Fruit fly (Drosophila melanogaster) whole organism, embryonic: ENCODE measurements around the gene CG31219.

Source experiments
- B-H2 ChIP-seq: fragments of 200-800 bp; sonication (Bioruptor generic); optimal IDR thresholded peaks from 2 replicates; lab custom pipeline; 2018; ENCODE audit warnings: missing biosample characterization, mild to moderate bottlenecking, missing genetic modification characterization
- CG10147 ChIP-seq: fragments of 200-800 bp; sonication (Bioruptor generic); optimal IDR thresholded peaks from 2 replicates; lab custom pipeline; 2019; ENCODE audit warnings: missing biosample characterization, mild to moderate bottlenecking, missing genetic modification characterization, moderate library complexity
- CG10366 ChIP-seq: fragments of 200-800 bp; sonication (Bioruptor generic); IDR thresholded peaks from 2 replicates; pipeline ENCODE4 v1.3.6; 2022; ENCODE audit warnings: missing biosample characterization, missing genetic modification characterization
- CG10462 ChIP-seq: fragments of 200-800 bp; sonication (Bioruptor generic); optimal IDR thresholded peaks from 2 replicates; lab custom pipeline; 2016; ENCODE audit warnings: missing biosample characterization, missing genetic modification characterization
- CG10654 ChIP-seq: fragments of 200-800 bp; sonication (Bioruptor generic); optimal IDR thresholded peaks from 2 replicates; lab custom pipeline; 2016; ENCODE audit warnings: missing biosample characterization, missing genetic modification characterization
- CG11504 ChIP-seq: fragments of 200-800 bp; sonication (Bioruptor generic); optimal IDR thresholded peaks from 3 replicates; lab custom pipeline; 2019; ENCODE audit warnings: missing biosample characterization, mild to moderate bottlenecking, missing genetic modification characterization, moderate library complexity
- CG11696 ChIP-seq: fragments of 200-800 bp; sonication (Bioruptor generic); IDR thresholded peaks from 2 replicates; pipeline ENCODE4 v1.3.6; 2022; ENCODE audit warnings: missing biosample characterization, missing genetic modification characterization
- CG17568 ChIP-seq: fragments of 200-800 bp; sonication (Bioruptor generic); optimal IDR thresholded peaks from 2 replicates; lab custom pipeline; 2018; ENCODE audit warnings: missing biosample characterization, mild to moderate bottlenecking, missing genetic modification characterization, moderate library complexity
- CG18476 ChIP-seq: fragments of 200-800 bp; sonication (Bioruptor generic); optimal IDR thresholded peaks from 2 replicates; lab custom pipeline; 2016; ENCODE audit warnings: missing biosample characterization, mild to moderate bottlenecking, missing genetic modification characterization
- CG2120 ChIP-seq: fragments of 200-800 bp; sonication (Bioruptor generic); optimal IDR thresholded peaks from 3 replicates; lab custom pipeline; 2016; ENCODE audit warnings: missing biosample characterization, missing genetic modification characterization
- CG7357 ChIP-seq: fragments of 200-800 bp; sonication (Bioruptor generic); IDR thresholded peaks from 3 replicates; pipeline ENCODE4 v1.3.6; 2022; ENCODE audit warnings: missing biosample characterization, missing genetic modification characterization
- CG7372 ChIP-seq: fragments of 200-800 bp; sonication (Bioruptor generic); IDR thresholded peaks from 2 replicates; pipeline ENCODE4 v1.3.6; 2022; ENCODE audit warnings: missing biosample characterization, missing genetic modification characterization
- CG7556 ChIP-seq: fragments of 200-800 bp; sonication (Bioruptor generic); optimal IDR thresholded peaks from 2 replicates; lab custom pipeline; 2017; ENCODE audit warnings: missing biosample characterization, mild to moderate bottlenecking, missing genetic modification characterization
- Fer1 ChIP-seq: fragments of 200-800 bp; sonication (Bioruptor generic); optimal IDR thresholded peaks from 2 replicates; lab custom pipeline; 2017; ENCODE audit warnings: missing biosample characterization, mild to moderate bottlenecking, missing genetic modification characterization
- H2.0 ChIP-seq: fragments of 200-800 bp; sonication (Bioruptor generic); IDR thresholded peaks from 2 replicates; pipeline ENCODE4 v1.3.6; 2022; ENCODE audit warnings: missing biosample characterization, missing genetic modification characterization
- Hey ChIP-seq: fragments of 200-800 bp; sonication (Bioruptor generic); optimal IDR thresholded peaks from 3 replicates; lab custom pipeline; 2018; ENCODE audit warnings: missing biosample characterization, mild to moderate bottlenecking, missing genetic modification characterization
- Hr3 ChIP-seq: fragments of 200-800 bp; sonication (Bioruptor generic); optimal IDR thresholded peaks from 3 replicates; lab custom pipeline; 2016; ENCODE audit warnings: missing biosample characterization, missing genetic modification characterization
- Nf-YA ChIP-seq: fragments of 200-800 bp; sonication (Bioruptor generic); IDR thresholded peaks from 2 replicates; pipeline ENCODE4 v1.3.6; 2022; ENCODE audit warnings: missing biosample characterization, missing genetic modification characterization
- Scr ChIP-seq: fragments of 200-800 bp; sonication (Bioruptor generic); IDR thresholded peaks from 2 replicates; pipeline ENCODE4 v1.3.6; 2022; ENCODE audit warnings: missing biosample characterization, missing genetic modification characterization; ENCODE audit not compliant: partially characterized antibody
- Spps ChIP-seq: fragments of 200-800 bp; sonication (Bioruptor generic); optimal IDR thresholded peaks from 2 replicates; lab custom pipeline; 2018; ENCODE audit warnings: missing biosample characterization, mild to moderate bottlenecking, missing genetic modification characterization
- al ChIP-seq: fragments of 200-800 bp; sonication (Bioruptor generic); IDR thresholded peaks from 2 replicates; pipeline ENCODE4 v1.3.6; 2022; ENCODE audit warnings: missing biosample characterization, missing genetic modification characterization
- az2 ChIP-seq: fragments of 200-800 bp; sonication (Bioruptor generic); optimal IDR thresholded peaks from 3 replicates; lab custom pipeline; 2016; ENCODE audit warnings: missing biosample characterization, missing genetic modification characterization
- dmrt11E ChIP-seq: fragments of 200-800 bp; sonication (Bioruptor generic); optimal IDR thresholded peaks from 3 replicates; lab custom pipeline; 2018; ENCODE audit warnings: missing biosample characterization, mild to moderate bottlenecking, missing genetic modification characterization, moderate library complexity
- ems ChIP-seq: fragments of 200-800 bp; sonication (Bioruptor generic); optimal IDR thresholded peaks from 3 replicates; lab custom pipeline; 2016; ENCODE audit warnings: missing biosample characterization, missing genetic modification characterization
- ham ChIP-seq: fragments of 200-800 bp; sonication (Bioruptor generic); IDR thresholded peaks from 2 replicates; pipeline ENCODE4 v1.3.6; 2022; ENCODE audit warnings: missing biosample characterization, missing genetic modification characterization
- kay ChIP-seq: fragments of 200-800 bp; sonication (Bioruptor generic); optimal IDR thresholded peaks from 2 replicates; lab custom pipeline; 2016; ENCODE audit warnings: missing biosample characterization, missing genetic modification characterization
- lbe ChIP-seq: fragments of 200-800 bp; sonication (Bioruptor generic); optimal IDR thresholded peaks from 2 replicates; lab custom pipeline; 2016; ENCODE audit warnings: missing biosample characterization, mild to moderate bottlenecking, missing genetic modification characterization
- nerfin-2 ChIP-seq: fragments of 200-800 bp; sonication (Bioruptor generic); IDR thresholded peaks from 2 replicates; pipeline ENCODE4 v1.3.6; 2022; ENCODE audit warnings: missing biosample characterization, missing genetic modification characterization; ENCODE audit not compliant: partially characterized antibody
- sc ChIP-seq, 3 experiments: fragments of >200 bp in 2 of 3; fragments of 200-800 bp in 1 of 3; sonication (Bioruptor generic) in 1 of 3; optimal IDR thresholded peaks; 2 replicates in 2 of 3; 3 replicates in 1 of 3; lab custom pipeline; 2017; ENCODE audit warnings: mild to moderate bottlenecking in 1 of 3, missing biosample characterization in 1 of 3, missing genetic modification characterization in 1 of 3, missing genetic modification reagents in 1 of 3
- schlank ChIP-seq: fragments of 200-800 bp; sonication (Bioruptor generic); optimal IDR thresholded peaks from 2 replicates; lab custom pipeline; 2018; ENCODE audit warnings: missing biosample characterization, mild to moderate bottlenecking, missing genetic modification characterization
- slp2 ChIP-seq: fragments of 200-800 bp; sonication (Bioruptor generic); optimal IDR thresholded peaks from 2 replicates; lab custom pipeline; 2016; ENCODE audit warnings: missing biosample characterization, missing genetic modification characterization
- ttk ChIP-seq: fragments of 200-800 bp; sonication (Bioruptor generic); IDR thresholded peaks from 2 replicates; pipeline ENCODE4 v2.1.2; 2022; ENCODE audit warnings: missing biosample characterization, missing genetic modification characterization
- vvl ChIP-seq: fragments of 200-800 bp; sonication (Bioruptor generic); IDR thresholded peaks from 2 replicates; pipeline ENCODE4 v1.3.6; 2022; ENCODE audit warnings: missing biosample characterization, missing genetic modification characterization
- wdn ChIP-seq: fragments of 200-800 bp; sonication (Bioruptor generic); IDR thresholded peaks from 2 replicates; pipeline ENCODE4 v1.3.6; 2022; ENCODE audit warnings: missing biosample characterization, missing genetic modification characterization
- zen2 ChIP-seq: fragments of 200-800 bp; sonication (Bioruptor generic); IDR thresholded peaks from 3 replicates; pipeline ENCODE4 v1.3.6; 2022; ENCODE audit warnings: missing biosample characterization, missing genetic modification characterization; ENCODE audit not compliant: partially characterized antibody
- zf30C ChIP-seq: fragments of 200-800 bp; sonication (Bioruptor generic); optimal IDR thresholded peaks from 3 replicates; lab custom pipeline; 2018; ENCODE audit warnings: missing biosample characterization, mild to moderate bottlenecking, missing genetic modification characterization

Gene CG31219

DNA sequence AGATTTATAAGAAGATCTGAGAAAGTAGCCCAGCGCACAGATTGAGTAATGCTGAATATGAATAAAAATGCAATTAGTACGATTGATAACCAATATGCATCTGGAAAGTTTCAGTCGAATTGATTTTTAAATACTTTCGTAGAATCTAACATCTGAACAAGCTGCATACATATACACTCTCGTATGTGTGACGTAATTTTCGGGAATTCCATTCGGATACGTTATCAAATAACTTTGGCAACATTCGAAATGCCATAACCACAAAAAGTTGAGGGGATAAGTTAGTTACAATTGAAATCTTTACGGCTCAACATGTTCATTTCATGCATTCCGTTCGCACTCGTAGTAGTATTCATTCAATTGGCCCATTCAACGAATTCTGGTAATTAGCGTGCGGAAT, at the start of gene CG31219:
CG31219 (plus strand) TSS at position 301 of the 400 bp plus-strand sequence.
- TF ChIP-seq CG10366 (GFP tag; lab: Robert Waterston, UW) (no peak), Hr3 (GFP tag; lab: Kevin White, UChicago) (no peak), Hey (tag; lab: Kevin White, UChicago) (no peak), CG11696 (GFP tag; lab: Robert Waterston, UW) (no peak), B-H2 (GFP tag; lab: Kevin White, UChicago) (no peak), zen2 (GFP tag; lab: Robert Waterston, UW) (no peak), CG17568 (GFP tag; lab: Kevin White, UChicago) (no peak), CG7372 (GFP tag; lab: Robert Waterston, UW) (no peak), ham (GFP tag; lab: Robert Waterston, UW) (no peak), ems (GFP tag; lab: Kevin White, UChicago) (no peak), zf30C (GFP tag; lab: Kevin White, UChicago) (no peak), Spps (tag; lab: Kevin White, UChicago) (no peak)

DNA sequence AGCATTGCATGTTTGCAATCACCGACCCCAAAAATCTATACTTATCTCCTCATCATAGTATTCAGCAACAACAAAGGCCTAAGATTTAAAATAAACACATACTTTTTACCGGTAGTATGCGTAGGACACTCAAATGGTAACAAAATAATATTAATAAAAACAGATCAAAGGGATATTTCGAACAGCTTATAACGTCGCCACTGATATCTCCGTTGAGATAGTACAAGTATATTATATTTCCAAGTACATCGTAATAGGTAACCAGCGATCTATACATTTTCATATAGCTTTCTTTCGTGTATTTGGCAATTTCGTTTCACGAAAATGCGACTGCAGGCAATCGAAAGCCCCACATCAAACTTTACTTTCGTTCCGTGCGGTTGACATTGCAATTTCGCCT, 47.8 kb upstream of the CG31219 start, which contains the start of gene CG7342:
CG7342 (plus strand) TSS at position 380 of the 400 bp plus-strand sequence.
- TF ChIP-seq al (GFP tag; lab: Robert Waterston, UW) (no peak), lbe (peak; percentile 53)
- TF ChIP-seq, all 482 proteins: peak for 1

DNA sequence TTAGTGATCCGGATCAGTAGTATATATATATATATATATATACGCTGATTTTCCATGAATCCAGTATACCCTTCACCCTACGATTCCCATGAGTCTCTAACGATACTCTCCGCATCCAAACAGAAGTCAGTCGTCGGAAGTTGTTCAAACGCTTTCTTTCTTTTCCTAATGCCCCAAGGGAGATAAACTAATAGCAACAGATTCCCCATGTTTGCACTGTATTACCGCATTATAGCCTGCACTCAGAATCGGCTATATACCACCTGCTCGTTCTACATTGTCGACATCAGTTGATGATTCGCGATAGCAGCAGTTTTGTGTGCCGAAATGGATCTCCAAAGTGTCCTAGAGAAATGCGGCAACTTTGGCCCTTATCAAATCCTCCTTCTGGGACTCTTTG, 43.9 kb upstream of the CG31219 start, which contains the start of gene CG17751:
CG17751 (plus strand) TSS at position 301 of the 400 bp plus-strand sequence.
- TF ChIP-seq Fer1 (GFP tag; lab: Kevin White, UChicago) (no peak), Nf-YA (GFP tag; lab: Robert Waterston, UW) (0 out of 2 replicates have a peak, but pooled peaks have one; percentile 14), CG11504 (tag; lab: Kevin White, UChicago) (no peak), CG7556 (GFP tag; lab: Kevin White, UChicago) (no peak), slp2 (GFP tag; lab: Kevin White, UChicago) (no peak)

DNA sequence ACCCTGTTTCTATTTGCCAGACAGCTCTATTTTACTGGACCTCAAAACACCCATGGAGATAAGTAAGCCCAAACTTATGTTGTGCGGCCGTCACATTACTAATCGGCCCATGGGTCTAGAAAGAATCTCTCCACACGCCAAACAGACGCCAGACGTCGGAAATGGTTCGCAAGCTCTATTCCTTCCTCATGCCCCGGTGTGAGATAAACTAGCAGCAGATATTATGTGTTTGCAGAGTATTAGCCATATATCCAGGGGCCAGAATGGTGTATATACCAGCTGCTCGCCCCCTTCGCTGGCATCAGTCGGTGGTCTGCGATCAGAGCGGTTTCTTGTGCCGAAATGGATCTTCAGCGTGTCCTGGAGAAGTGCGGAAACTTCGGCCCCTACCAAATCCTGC, 40.9 kb upstream of the CG31219 start, which contains the start of gene CG17752:
CG17752 (plus strand) TSS at position 301 of the 400 bp plus-strand sequence.
- TF ChIP-seq CG18476 (GFP tag; lab: Kevin White, UChicago) (no peak), az2 (GFP tag; lab: Kevin White, UChicago) (no peak), CG10654 (GFP tag; lab: Kevin White, UChicago) (no peak), wdn (GFP tag; lab: Robert Waterston, UW) (no peak), CG7357 (no peak), CG2120 (GFP tag; lab: Kevin White, UChicago) (no peak), sc (optimal IDR thresholded peaks at IDR 0.05; lab: Kevin White, UChicago) (no peak), sc (GFP tag; optimal IDR thresholded peaks at IDR 0.05; lab: Kevin White, UChicago) (no peak), CG10147 (GFP tag; lab: Kevin White, UChicago) (no peak), H2.0 (GFP tag; lab: Robert Waterston, UW) (no peak), Fer1 (GFP tag; lab: Kevin White, UChicago) (no peak), dmrt11E (tag; lab: Kevin White, UChicago) (no peak), Spps (tag; lab: Kevin White, UChicago) (no peak), ttk (GFP tag; lab: Robert Waterston, UW) (no peak), kay (GFP tag; lab: Kevin White, UChicago) (no peak), Scr (GFP tag; lab: Robert Waterston, UW) (no peak), vvl (GFP tag; lab: Robert Waterston, UW) (no peak), CG10462 (GFP tag; lab: Kevin White, UChicago) (no peak), nerfin-2 (no peak), schlank (tag; lab: Kevin White, UChicago) (no peak)
- TF ChIP-seq, all 482 proteins: peak for 0
